Fruit fly (Drosophila melanogaster) whole organism, adult: ENCODE results near the gene Antdh.
A peak's percentile ranks its signal among the peaks of the same experiment; 100 is the strongest.

Experiments used
- CG11617 ChIP-seq: fragments of 200-800 bp; sonication (Bioruptor generic); optimal IDR thresholded peaks from 2 replicates; lab custom pipeline; 2017; ENCODE audit warnings: mild to moderate bottlenecking, missing biosample characterization, missing genetic modification reagents, missing genetic modification characterization
- CG12768 ChIP-seq: fragments of 200-800 bp; sonication (Bioruptor generic); optimal IDR thresholded peaks from 2 replicates; lab custom pipeline; 2017; ENCODE audit warnings: missing biosample characterization, missing genetic modification characterization, mild to moderate bottlenecking, moderate library complexity, missing genetic modification reagents
- CG14711 ChIP-seq: fragments of 200-800 bp; sonication (Bioruptor generic); optimal IDR thresholded peaks from 2 replicates; lab custom pipeline; 2018; ENCODE audit warnings: missing biosample characterization, mild to moderate bottlenecking, missing genetic modification characterization, moderate library complexity
- CG1620 ChIP-seq: fragments of 200-800 bp; sonication (Bioruptor generic); optimal IDR thresholded peaks from 2 replicates; lab custom pipeline; 2016; ENCODE audit warnings: missing biosample characterization, missing genetic modification characterization
- CG33017 ChIP-seq: fragments of 200-800 bp; sonication (Bioruptor generic); optimal IDR thresholded peaks from 2 replicates; lab custom pipeline; 2018; ENCODE audit warnings: missing biosample characterization, mild to moderate bottlenecking, missing genetic modification characterization, moderate library complexity
- CG5204 ChIP-seq: fragments of 200-800 bp; sonication (Bioruptor generic); optimal IDR thresholded peaks from 2 replicates; lab custom pipeline; 2016; ENCODE audit warnings: missing biosample characterization, missing genetic modification characterization
- CG7045 ChIP-seq: fragments of 200-800 bp; sonication (Bioruptor generic); optimal IDR thresholded peaks from 2 replicates; lab custom pipeline; 2017; ENCODE audit warnings: missing biosample characterization, mild to moderate bottlenecking, missing genetic modification characterization
- CG7101 ChIP-seq: fragments of 200-800 bp; sonication (Bioruptor generic); optimal IDR thresholded peaks from 2 replicates; lab custom pipeline; 2018; ENCODE audit warnings: missing biosample characterization, mild to moderate bottlenecking, missing genetic modification characterization, moderate library complexity
- Crg-1 ChIP-seq: fragments of 200-800 bp; sonication (Bioruptor generic); optimal IDR thresholded peaks from 2 replicates; lab custom pipeline; 2016; ENCODE audit warnings: missing biosample characterization, missing genetic modification characterization
- Mnt ChIP-seq: fragments of 200-800 bp; sonication (Bioruptor generic); optimal IDR thresholded peaks from 2 replicates; lab custom pipeline; 2016; ENCODE audit warnings: missing biosample characterization, mild to moderate bottlenecking, missing genetic modification characterization
- bab1 ChIP-seq: fragments of 200-800 bp; sonication (Bioruptor generic); optimal IDR thresholded peaks from 3 replicates; lab custom pipeline; 2019; ENCODE audit warnings: missing biosample characterization, mild to moderate bottlenecking, missing genetic modification characterization, moderate library complexity
- cic ChIP-seq: fragments of 200-800 bp; sonication (Bioruptor generic); optimal IDR thresholded peaks from 2 replicates; lab custom pipeline; 2017; ENCODE audit warnings: missing biosample characterization, mild to moderate bottlenecking, missing genetic modification characterization, moderate library complexity
- cnc ChIP-seq, 2 experiments: fragments of >200 bp; optimal IDR thresholded peaks; 2 replicates each; lab custom pipeline; 2017
- kay ChIP-seq: fragments of 200-800 bp; sonication (Bioruptor generic); peaks from one replicate; lab custom pipeline; 2016; ENCODE audit warnings: missing biosample characterization, missing genetic modification characterization, borderline replicate concordance
- ovo ChIP-seq: fragments of 200-800 bp; sonication (Bioruptor generic); optimal IDR thresholded peaks from 2 replicates; lab custom pipeline; 2016; ENCODE audit warnings: missing biosample characterization, missing genetic modification characterization
- pad ChIP-seq: fragments of 200-800 bp; sonication (Bioruptor generic); optimal IDR thresholded peaks from 3 replicates; lab custom pipeline; 2017; ENCODE audit warnings: missing biosample characterization, missing genetic modification characterization, mild to moderate bottlenecking, moderate library complexity, missing genetic modification reagents
- tj ChIP-seq: fragments of 200-800 bp; sonication (Bioruptor generic); optimal IDR thresholded peaks from 3 replicates; lab custom pipeline; 2017; ENCODE audit warnings: missing biosample characterization, mild to moderate bottlenecking, missing genetic modification characterization, moderate library complexity
- toe ChIP-seq: fragments of 200-800 bp; sonication (Bioruptor generic); optimal IDR thresholded peaks from 2 replicates; lab custom pipeline; 2016; ENCODE audit warnings: missing biosample characterization, missing genetic modification characterization

Antdh gene

DNA sequence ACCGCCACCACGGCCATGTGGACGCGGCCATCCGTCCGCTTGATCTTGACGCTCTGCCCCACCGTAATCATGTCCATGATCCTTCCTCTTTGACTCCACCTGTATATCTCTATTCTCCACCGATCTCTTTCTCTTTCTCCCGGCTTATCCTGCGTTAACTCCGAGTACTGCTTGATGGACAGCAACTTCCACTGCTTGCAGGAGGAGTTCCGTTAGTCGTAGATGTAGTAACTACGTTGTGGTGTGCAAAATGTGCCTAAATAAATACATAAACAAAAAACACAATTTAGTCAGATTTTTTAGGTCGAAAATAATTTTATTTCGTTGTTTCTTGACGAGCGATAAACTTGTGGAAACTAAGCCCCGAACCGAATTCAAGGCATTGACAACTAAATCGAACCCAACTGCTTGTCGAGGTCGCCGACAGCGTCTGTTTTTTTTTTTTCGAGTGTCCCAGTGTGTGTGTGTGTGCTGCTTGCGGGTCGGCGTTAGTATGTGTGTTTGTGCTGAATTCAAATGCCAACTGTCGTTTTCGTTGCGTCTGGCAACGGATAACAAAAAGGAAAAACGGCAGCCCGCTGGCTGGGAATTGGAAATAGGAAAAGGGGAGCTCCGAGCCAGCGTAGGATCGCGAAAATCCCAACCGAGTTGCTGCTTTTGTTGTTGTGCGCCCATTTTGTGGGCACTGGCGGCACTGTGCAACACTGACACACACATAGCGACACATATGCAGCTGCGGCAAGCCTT, 32.8 kb downstream of the Antdh start:
- TF ChIP-seq CG1620 (GFP tag; lab: Kevin White, UChicago) (peak; percentile 23), CG11617 (GFP tag; lab: Kevin White, UChicago) (no peak), ovo (GFP tag; lab: Kevin White, UChicago) (peak; percentile 33)

DNA sequence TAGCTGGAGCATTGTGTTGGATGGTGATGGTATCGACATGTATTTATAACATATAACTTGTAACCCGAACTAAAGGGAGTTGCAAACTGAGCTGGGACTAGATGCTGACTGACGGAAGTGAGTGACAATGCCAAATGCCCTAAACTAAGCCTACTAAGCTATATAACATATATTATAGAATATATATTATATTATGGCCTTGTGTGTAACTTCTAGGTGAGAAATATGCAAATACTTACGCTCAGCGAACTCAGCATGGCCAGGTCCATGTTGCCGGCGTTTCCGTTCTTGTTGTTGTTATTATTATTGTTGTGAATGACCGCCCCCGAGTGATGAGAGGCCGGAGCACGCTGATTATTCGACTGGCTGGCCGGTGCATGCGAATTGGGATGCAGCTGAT, 36.5 kb downstream of the Antdh start, which contains the start of gene CG44385:
CG44385 (minus strand) TSS at position 101 of the 400 bp plus-strand sequence.
- TF ChIP-seq CG1620 (GFP tag; lab: Kevin White, UChicago) (no peak), CG11617 (GFP tag; lab: Kevin White, UChicago) (no peak), CG7045 (GFP tag; lab: Kevin White, UChicago) (no peak), toe (GFP tag; lab: Kevin White, UChicago) (no peak), kay (GFP tag; lab: Kevin White, UChicago) (no peak), CG12768 (GFP tag; lab: Kevin White, UChicago) (no peak), ovo (GFP tag; lab: Kevin White, UChicago) (no peak), pad (GFP tag; lab: Kevin White, UChicago) (no peak), CG33017 (tag; lab: Kevin White, UChicago) (no peak)

DNA sequence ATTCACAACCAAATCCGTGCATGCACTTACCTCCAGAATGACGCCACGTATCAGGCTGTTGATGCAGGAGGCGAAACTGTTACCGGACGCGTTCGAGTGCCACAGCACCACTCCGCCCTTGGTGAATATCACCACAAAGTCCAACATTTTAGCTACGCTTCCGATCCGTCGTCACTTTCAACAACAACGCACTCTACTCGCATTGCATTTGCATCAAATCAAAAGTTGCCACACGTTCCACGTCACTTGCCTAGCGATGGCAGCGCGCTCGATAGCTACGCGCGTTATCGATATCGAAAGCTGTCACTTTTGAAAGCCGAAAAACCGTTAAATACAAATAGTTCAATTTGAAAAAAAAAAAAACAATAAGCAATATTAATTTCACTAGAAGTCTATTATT, 40.0 kb downstream of the Antdh start, which contains the start of gene SrpRalpha:
SrpRalpha (minus strand) TSS at position 260 of the 400 bp plus-strand sequence.
- peak; percentile 9 for TF ChIP-seq bab1 (GFP tag; lab: Kevin White, UChicago)
- no peak for TF ChIP-seq Crg-1
- no peak for TF ChIP-seq ovo (GFP tag; lab: Kevin White, UChicago)
- no peak for TF ChIP-seq CG7045 (GFP tag; lab: Kevin White, UChicago)

DNA sequence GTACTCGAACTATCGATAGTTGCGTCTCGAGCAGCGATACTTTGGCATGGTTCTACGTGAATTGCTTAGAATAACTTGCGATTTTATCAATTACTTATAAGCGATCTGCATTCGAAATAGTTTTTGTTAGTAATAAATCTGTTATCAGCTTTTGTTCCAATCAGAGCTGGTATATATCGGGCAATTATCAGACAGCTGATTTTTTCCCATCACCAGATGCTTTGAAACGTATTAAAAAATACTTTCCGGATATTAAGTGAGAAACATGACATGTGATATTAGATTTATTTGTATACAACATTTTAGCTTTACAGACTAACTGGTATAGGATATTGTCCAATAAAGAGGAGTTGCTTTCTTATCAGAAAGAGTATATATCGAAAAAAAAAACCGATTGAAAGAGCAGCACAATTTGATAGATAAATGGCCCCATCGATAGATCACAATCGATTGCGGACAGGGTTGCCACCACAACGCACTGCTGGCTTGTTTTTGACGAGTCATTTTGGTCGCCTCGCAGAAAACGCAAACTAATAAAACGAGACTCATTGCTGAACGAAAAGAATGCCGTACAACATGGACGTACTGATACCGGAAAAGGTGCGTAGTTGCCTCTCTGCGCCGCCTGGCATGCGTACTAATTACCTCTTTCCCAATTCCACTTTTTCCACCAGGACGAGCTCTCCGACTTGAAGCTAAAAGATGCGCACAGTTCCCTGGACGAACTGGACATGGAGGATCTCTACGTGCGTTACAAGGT, 43.9 kb downstream of the Antdh start, which contains the start of gene Rpt3:
Rpt3 (plus strand) TSS at position 353 of the 760 bp plus-strand sequence.
- TF ChIP-seq CG11617 (GFP tag; lab: Kevin White, UChicago) (peak; percentile 34), CG14711 (tag; lab: Kevin White, UChicago) (peak; percentile 91), CG1620 (GFP tag; lab: Kevin White, UChicago) (peak; percentile 34), cic (GFP tag; lab: Kevin White, UChicago) (no peak), cnc (optimal IDR thresholded peaks at IDR 0.05; lab: Kevin White, UChicago) (peak; percentile 86 to 97), tj (GFP tag; lab: Kevin White, UChicago) (peak; percentile 37), CG7101 (tag; lab: Kevin White, UChicago) (peak; percentile 33), ovo (GFP tag; lab: Kevin White, UChicago) (peak; percentile 46), CG12768 (GFP tag; lab: Kevin White, UChicago) (no peak)

DNA sequence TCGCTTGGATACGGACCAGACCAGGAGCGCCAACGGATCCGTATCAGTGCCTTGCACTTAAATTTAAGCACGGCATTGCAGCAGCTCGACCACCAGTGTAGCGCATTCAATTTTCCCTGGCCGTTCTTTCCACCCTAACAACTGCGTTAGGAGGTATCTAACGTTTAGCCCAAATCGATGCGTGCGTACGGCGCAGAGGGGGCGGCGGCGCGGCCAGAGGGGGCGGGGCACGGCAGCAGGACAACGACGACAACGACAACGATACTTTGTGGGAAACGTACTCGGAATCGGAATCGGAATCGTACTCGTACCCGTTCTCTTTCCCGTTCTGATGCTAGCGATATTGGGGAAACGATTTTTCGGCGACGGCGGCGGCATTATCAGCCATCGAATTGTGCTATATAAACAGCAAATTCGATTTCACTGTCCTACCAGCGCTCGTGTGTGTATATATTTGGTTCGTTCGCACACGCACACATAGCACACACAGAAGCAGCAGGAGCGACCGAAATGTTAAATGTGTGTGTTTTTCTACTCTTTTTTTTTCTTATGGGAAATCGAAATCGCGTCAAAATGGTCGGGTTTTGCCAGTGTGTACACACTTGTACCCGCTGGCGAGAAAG, 44.6 kb downstream of the Antdh start, which contains the start of gene CG11122:
CG11122 (minus strand) TSS at position 601 of the 623 bp plus-strand sequence.
- no peak for TF ChIP-seq CG7101 (tag; lab: Kevin White, UChicago)
- TF ChIP-seq Mnt: peak; percentile 7

DNA sequence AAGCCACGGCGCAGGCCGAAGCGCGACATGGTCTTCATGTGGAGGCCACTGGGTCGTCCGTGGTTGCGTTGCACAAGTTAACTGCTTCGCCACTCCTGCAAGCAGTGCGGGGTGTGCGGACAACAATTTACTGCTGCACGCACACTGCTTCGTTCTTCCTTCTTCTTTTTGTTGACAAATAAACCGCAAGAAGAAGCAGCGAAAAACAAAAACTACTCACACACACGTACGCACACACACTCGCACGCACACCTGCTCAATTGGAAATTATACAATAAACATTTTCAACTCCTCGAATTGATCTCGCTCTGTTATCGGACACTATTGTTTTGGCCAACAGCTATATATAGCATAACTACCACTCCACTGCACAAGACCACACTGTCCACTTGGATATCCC, 45.3 kb downstream of the Antdh start:
- TF ChIP-seq toe (GFP tag; lab: Kevin White, UChicago) (no peak), CG11617 (GFP tag; lab: Kevin White, UChicago) (no peak), CG14711 (tag; lab: Kevin White, UChicago) (no peak), CG7045 (GFP tag; lab: Kevin White, UChicago) (no peak), CG12768 (GFP tag; lab: Kevin White, UChicago) (no peak), ovo (GFP tag; lab: Kevin White, UChicago) (no peak), Crg-1 (no peak), CG5204 (GFP tag; lab: Kevin White, UChicago) (no peak), pad (GFP tag; lab: Kevin White, UChicago) (no peak), bab1 (GFP tag; lab: Kevin White, UChicago) (no peak), cnc (optimal IDR thresholded peaks at IDR 0.05; lab: Kevin White, UChicago) (no peak), tj (GFP tag; lab: Kevin White, UChicago) (no peak)
